Fruit fly (Drosophila melanogaster): ENCODE data around the gene CG17271.

The CG17271 gene

dm6 chr3R:20830153-20830695 is 8.6 kb upstream of the CG17271 start, which contains the start of gene Adss (continued):
- TF ChIP-seq Hand (GFP tag; optimal IDR thresholded peaks at IDR 0.05) (peak; percentile 47), pfk (GFP tag; optimal IDR thresholded peaks at IDR 0.05) (peak; percentile 65), psq (GFP tag; optimal IDR thresholded peaks at IDR 0.05) (no peak), Spps (tag; optimal IDR thresholded peaks at IDR 0.05) (no peak), CG1832 (GFP tag; optimal IDR thresholded peaks at IDR 0.05) (no peak), nerfin-1 (tag; optimal IDR thresholded peaks at IDR 0.05) (peak; percentile 12), lbe (GFP tag; optimal IDR thresholded peaks at IDR 0.05) (no peak), wek (GFP tag; optimal IDR thresholded peaks at IDR 0.05) (peak; percentile 13), CG34422 (GFP tag; IDR thresholded peaks at IDR 0.05) (peak; percentile 29; the same call in 1 of the 3 replicates), danr (GFP tag; IDR thresholded peaks at IDR 0.05) (no peak), Camta (GFP tag; optimal IDR thresholded peaks at IDR 0.05) (peak; percentile 15), trem (tag; optimal IDR thresholded peaks at IDR 0.05) (peak; percentile 46), ham (GFP tag; IDR thresholded peaks at IDR 0.05) (no peak), Sox102F (GFP tag; optimal IDR thresholded peaks at IDR 0.05) (no peak), abd-A (tag; optimal IDR thresholded peaks at IDR 0.05) (peak; percentile 23), pzg (GFP tag; optimal IDR thresholded peaks at IDR 0.05) (peak; percentile 90), CG1792 (GFP tag; optimal IDR thresholded peaks at IDR 0.05) (no peak), Fer2 (tag; optimal IDR thresholded peaks at IDR 0.05) (no peak), CG17361 (GFP tag; IDR thresholded peaks at IDR 0.05) (no peak), CG2120 (GFP tag; optimal IDR thresholded peaks at IDR 0.05) (no peak), mam (GFP tag; optimal IDR thresholded peaks at IDR 0.05) (peak; percentile 10), Deaf1 (tag; optimal IDR thresholded peaks at IDR 0.05) (peak; percentile 78), ash1 (GFP tag; optimal IDR thresholded peaks at IDR 0.05) (peak; percentile 44), CG14667 (GFP tag; IDR thresholded peaks at IDR 0.05) (no peak), sna (GFP tag; IDR thresholded peaks at IDR 0.05; ENCODE audit: partially characterized antibody) (peak; percentile 34; the same call in 1 of the 2 replicates), CG17829 (tag; optimal IDR thresholded peaks at IDR 0.05) (peak; percentile 3), Med (GFP tag) (peak; percentile 95), Scr (GFP tag; IDR thresholded peaks at IDR 0.05; ENCODE audit: partially characterized antibody) (peak; percentile 39; the same call in 1 of the 2 replicates), CG7786 (GFP tag; optimal IDR thresholded peaks at IDR 0.05) (peak; percentile 45), so (GFP tag; IDR thresholded peaks at IDR 0.05) (no peak; the same call in 2 of the 3 replicates), Drgx (GFP tag; IDR thresholded peaks at IDR 0.05) (no peak), CG4617 (GFP tag; optimal IDR thresholded peaks at IDR 0.05; ENCODE audit: borderline replicate concordance) (peak; percentile 21), Dref (GFP tag; IDR thresholded peaks at IDR 0.05) (no peak), D19B (GFP tag; optimal IDR thresholded peaks at IDR 0.05) (no peak), CG10366 (GFP tag; IDR thresholded peaks at IDR 0.05) (no peak; the same call in 1 of the 2 replicates), CG5245 (GFP tag; optimal IDR thresholded peaks at IDR 0.05) (no peak), NFAT (GFP tag; IDR thresholded peaks at IDR 0.05) (peak; percentile 41; the same call in 1 of the 2 replicates), ind (GFP tag; optimal IDR thresholded peaks at IDR 0.05) (no peak), z (GFP tag; IDR thresholded peaks at IDR 0.05) (0 out of 3 replicates have a peak, but pooled peaks have one; percentile 31), GATAe (GFP tag; conservative IDR thresholded peaks at IDR 0.05) (no peak), pb (GFP tag; optimal IDR thresholded peaks at IDR 0.05) (peak; percentile 1), CG12769 (tag; optimal IDR thresholded peaks at IDR 0.05) (no peak), dmrt11E (tag; optimal IDR thresholded peaks at IDR 0.05) (no peak), toy (GFP tag; IDR thresholded peaks at IDR 0.05) (no peak), CG13123 (GFP tag; optimal IDR thresholded peaks at IDR 0.05) (no peak), CG11696 (GFP tag; IDR thresholded peaks at IDR 0.05) (no peak), CG4328 (GFP tag; optimal IDR thresholded peaks at IDR 0.05) (no peak), Antp (GFP tag; optimal IDR thresholded peaks at IDR 0.05) (peak; percentile 36), dati (GFP tag; IDR thresholded peaks at IDR 0.05) (no peak), CG13287 (GFP tag; IDR thresholded peaks at IDR 0.05; ENCODE audit: partially characterized antibody) (no peak; the same call in 1 of the 2 replicates)
